Worm (Caenorhabditis elegans): ENCODE results near the gene nhr-72.

- TF ChIP-seq hnd-1 (tag; optimal IDR thresholded peaks at IDR 0.05) (no peak), F13C5.2 (tag; optimal IDR thresholded peaks at IDR 0.05) (no peak), ama-1 (optimal IDR thresholded peaks at IDR 0.05) (no peak), ceh-36 (tag; optimal IDR thresholded peaks at IDR 0.05) (no peak), aly-1 (tag; optimal IDR thresholded peaks at IDR 0.05) (no peak), ets-7 (tag; optimal IDR thresholded peaks at IDR 0.05) (no peak), flt-1 (GFP tag; IDR thresholded peaks at IDR 0.05) (no peak), scrt-1 (GFP tag; IDR thresholded peaks at IDR 0.05) (no peak), sea-1 (GFP tag; conservative IDR thresholded peaks at IDR 0.05) (no peak), tbx-11 (GFP tag; IDR thresholded peaks at IDR 0.05) (no peak), B0310.2 (tag; optimal IDR thresholded peaks at IDR 0.05) (no peak), hmbx-1 (tag; optimal IDR thresholded peaks at IDR 0.05) (no peak), ceh-13 (GFP tag; optimal IDR thresholded peaks at IDR 0.05) (no peak), tbx-37 (GFP tag; conservative IDR thresholded peaks at IDR 0.05) (no peak)
Measured at ce11 chrII:3829623-3830022, 20.9 kb downstream of the nhr-72 start.
